Worm (Caenorhabditis elegans) whole organism, mixed stage, embryonic: Measurements from ENCODE around the gene F36D3.5.

ENCODE experiments used
- hlh-1 ChIP-seq: fragments of 150-350 bp; optimal IDR thresholded peaks from 2 replicates; lab custom pipeline; 2014; ENCODE audit warnings: missing biosample characterization, missing genetic modification reagents, missing genetic modification characterization
- lsy-2 ChIP-seq: fragments of 150-350 bp; optimal IDR thresholded peaks from 2 replicates; lab custom pipeline; 2014; ENCODE audit warnings: missing biosample characterization, missing genetic modification characterization
- nhr-237 ChIP-seq: fragments of 150-350 bp; optimal IDR thresholded peaks from 2 replicates; lab custom pipeline; 2014; ENCODE audit warnings: missing biosample characterization, missing genetic modification characterization
- sem-2 ChIP-seq: fragments of 200-800 bp; sonication (Bioruptor generic); optimal IDR thresholded peaks from 2 replicates; lab custom pipeline; 2018; ENCODE audit warnings: mild to moderate bottlenecking, missing genetic modification characterization, missing compliant biosample characterization
- snpc-4 ChIP-seq: fragments of 150-350 bp; optimal IDR thresholded peaks from 2 replicates; lab custom pipeline; 2014; ENCODE audit warnings: missing biosample characterization, missing genetic modification characterization
- unc-39 ChIP-seq: fragments of 150-350 bp; optimal IDR thresholded peaks from 2 replicates; lab custom pipeline; 2014; ENCODE audit warnings: missing biosample characterization, missing genetic modification characterization
- ztf-11 ChIP-seq: fragments of 150-350 bp; optimal IDR thresholded peaks from 2 replicates; lab custom pipeline; 2014; ENCODE audit warnings: missing biosample characterization, missing genetic modification characterization

DNA sequence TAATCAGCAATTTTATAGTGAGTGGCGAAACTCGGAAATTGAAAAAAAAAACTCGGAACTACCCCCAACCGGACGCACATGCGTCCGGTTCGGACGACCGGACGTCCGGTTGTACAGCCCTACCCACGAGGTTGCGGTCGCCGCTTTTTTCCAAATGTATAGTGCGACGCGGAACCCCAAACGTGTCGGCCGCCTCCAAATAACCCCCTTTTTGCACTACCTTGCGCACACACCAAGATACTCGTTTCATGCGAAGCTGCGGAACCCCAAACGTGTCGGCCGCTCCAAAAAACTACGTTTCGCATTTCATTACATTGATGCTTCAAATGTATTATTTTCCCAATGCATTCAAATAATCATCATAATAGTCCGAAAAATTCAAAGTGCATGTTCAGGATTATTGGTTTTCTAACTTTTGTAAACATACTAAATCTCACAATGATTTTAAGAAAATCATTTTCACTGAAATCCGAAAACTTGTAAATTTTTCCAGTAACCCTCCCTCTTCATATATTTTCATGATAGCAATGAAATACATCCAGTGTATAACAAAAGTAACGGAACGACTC, 43.0 kb downstream of the F36D3.5 start, which contains the start of gene srw-35:
- no peak for TF ChIP-seq nhr-237 (tag; lab: Kevin White, UChicago)
- no peak for TF ChIP-seq ztf-11 (tag; lab: Kevin White, UChicago)
- no peak for TF ChIP-seq sem-2 (GFP tag; lab: Kevin White, UChicago)
- TF ChIP-seq unc-39 (tag; lab: Kevin White, UChicago): no peak
- TF ChIP-seq hlh-1 (tag; lab: Kevin White, UChicago): no peak
- no peak for TF ChIP-seq snpc-4
- no peak for TF ChIP-seq lsy-2 (tag; lab: Kevin White, UChicago)
